Fruit fly (Drosophila melanogaster): ENCODE results near the gene CG4822.

Gene CG4822

dm6 chr2L:160581-161452, 39.3 kb upstream of the CG4822 start (continued):
- TF ChIP-seq hbn (GFP tag; IDR thresholded peaks at IDR 0.05; ENCODE audit: partially characterized antibody) (no peak), CG17912 (GFP tag; optimal IDR thresholded peaks at IDR 0.05) (peak; percentile 59), pho (GFP tag; optimal IDR thresholded peaks at IDR 0.05) (peak; percentile 40), CG1603 (tag; optimal IDR thresholded peaks at IDR 0.05) (peak; percentile 43), bowl (GFP tag; IDR thresholded peaks at IDR 0.05) (no peak), Meics (GFP tag; optimal IDR thresholded peaks at IDR 0.05) (peak; percentile 10), Eip74EF (GFP tag; optimal IDR thresholded peaks at IDR 0.05) (peak in 1 of 2 experiments; percentile 36), Jarid2 (GFP tag; optimal IDR thresholded peaks at IDR 0.05) (peak; percentile 79), CG8924 (tag; optimal IDR thresholded peaks at IDR 0.05) (peak; percentile 28), CG12391 (tag; optimal IDR thresholded peaks at IDR 0.05) (peak; percentile 36), abd-A (tag; optimal IDR thresholded peaks at IDR 0.05) (peak; percentile 99), Hey (tag; optimal IDR thresholded peaks at IDR 0.05) (peak; percentile 43), CG4328 (GFP tag; optimal IDR thresholded peaks at IDR 0.05) (peak; percentile 70), Nf-YA (GFP tag; IDR thresholded peaks at IDR 0.05) (no peak), BtbVII (GFP tag; optimal IDR thresholded peaks at IDR 0.05) (peak; percentile 43), dati (GFP tag; IDR thresholded peaks at IDR 0.05) (no peak), CHES-1-like (GFP tag; optimal IDR thresholded peaks at IDR 0.05) (peak; percentile 45), CG15073 (GFP tag; optimal IDR thresholded peaks at IDR 0.05) (no peak), fd102C (GFP tag; optimal IDR thresholded peaks at IDR 0.05) (no peak), CG10147 (GFP tag; optimal IDR thresholded peaks at IDR 0.05) (peak; percentile 62), sens (GFP tag) (peak; percentile 93), CG3163 (GFP tag; optimal IDR thresholded peaks at IDR 0.05) (peak; percentile 12), sd (tag; optimal IDR thresholded peaks at IDR 0.05) (peak; percentile 97), pita (GFP tag; optimal IDR thresholded peaks at IDR 0.05) (no peak), caup (GFP tag; optimal IDR thresholded peaks at IDR 0.05; ENCODE audit: severe bottlenecking) (peak; percentile 48), CG11247 (GFP tag; IDR thresholded peaks at IDR 0.05) (no peak), B-H2 (GFP tag; optimal IDR thresholded peaks at IDR 0.05) (peak; percentile 95), CG17829 (tag; optimal IDR thresholded peaks at IDR 0.05) (peak; percentile 43), org-1 (GFP tag; optimal IDR thresholded peaks at IDR 0.05) (peak; percentile 55), lilli (GFP tag; optimal IDR thresholded peaks at IDR 0.05) (peak; percentile 23), Hr39 (optimal IDR thresholded peaks at IDR 0.05) (no peak), CG12659 (GFP tag; optimal IDR thresholded peaks at IDR 0.05) (peak; percentile 13), jumu (GFP tag; optimal IDR thresholded peaks at IDR 0.05) (peak; percentile 10), CG3407 (GFP tag; optimal IDR thresholded peaks at IDR 0.05) (peak; percentile 99), pzg (GFP tag; optimal IDR thresholded peaks at IDR 0.05) (no peak), dm (GFP tag; optimal IDR thresholded peaks at IDR 0.05) (peak; percentile 21), gcm (GFP tag; optimal IDR thresholded peaks at IDR 0.05) (peak; percentile 63), CG16813 (GFP tag; IDR thresholded peaks at IDR 0.05; ENCODE audit: partially characterized antibody) (no peak), peb (GFP tag; IDR thresholded peaks at IDR 0.05) (no peak), Max (GFP tag; optimal IDR thresholded peaks at IDR 0.05) (peak; percentile 32), Ssrp (tag; optimal IDR thresholded peaks at IDR 0.05) (peak; percentile 48), chn (GFP tag; optimal IDR thresholded peaks at IDR 0.05) (peak; percentile 24)

All from whole organism, embryonic.